Worm (Caenorhabditis elegans): Measurements from ENCODE around the gene copb-2.

copb-2 gene

DNA sequence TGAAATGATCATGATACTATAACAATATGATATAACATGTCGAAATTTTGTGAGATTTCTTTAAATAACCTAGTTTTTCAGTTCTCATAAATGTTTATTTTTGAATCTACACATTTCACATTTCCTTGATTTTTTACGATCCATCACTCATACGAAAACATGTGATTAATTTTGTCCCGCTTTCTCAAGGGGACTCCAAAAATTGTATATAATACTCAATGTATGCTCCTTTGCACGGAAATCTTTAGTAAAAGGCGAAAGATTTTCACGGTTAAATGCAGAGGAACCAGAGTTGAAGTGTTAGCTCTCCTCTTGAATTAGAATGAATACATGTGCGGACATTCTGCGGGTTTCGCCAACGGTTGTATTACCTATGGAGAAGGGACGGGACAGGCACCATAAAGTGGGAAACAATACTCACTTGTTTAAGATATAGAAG, 4.8 kb downstream of the copb-2 start:
- TF ChIP-seq F13C5.2 (tag; optimal IDR thresholded peaks at IDR 0.05), result no peak
- no peak for TF ChIP-seq ceh-36 (tag; optimal IDR thresholded peaks at IDR 0.05)
- no peak for TF ChIP-seq tbx-37 (GFP tag; conservative IDR thresholded peaks at IDR 0.05)
- no peak for TF ChIP-seq ama-1 (optimal IDR thresholded peaks at IDR 0.05)
- no peak for TF ChIP-seq scrt-1 (GFP tag; IDR thresholded peaks at IDR 0.05)
- TF ChIP-seq ets-7 (tag; optimal IDR thresholded peaks at IDR 0.05), result no peak
- TF ChIP-seq flt-1 (GFP tag; IDR thresholded peaks at IDR 0.05), result no peak
- TF ChIP-seq hnd-1 (tag; optimal IDR thresholded peaks at IDR 0.05), result no peak
- no peak for TF ChIP-seq aly-1 (tag; optimal IDR thresholded peaks at IDR 0.05)
- TF ChIP-seq tra-4 (tag; optimal IDR thresholded peaks at IDR 0.05), result no peak
- TF ChIP-seq sea-1 (GFP tag; conservative IDR thresholded peaks at IDR 0.05), result no peak
- no peak for TF ChIP-seq pes-1 (GFP tag; IDR thresholded peaks at IDR 0.05)
- TF ChIP-seq hmg-4 (GFP tag; optimal IDR thresholded peaks at IDR 0.05), result no peak
- no peak for TF ChIP-seq hmbx-1 (tag; optimal IDR thresholded peaks at IDR 0.05)
- no peak for TF ChIP-seq B0310.2 (tag; optimal IDR thresholded peaks at IDR 0.05)

DNA sequence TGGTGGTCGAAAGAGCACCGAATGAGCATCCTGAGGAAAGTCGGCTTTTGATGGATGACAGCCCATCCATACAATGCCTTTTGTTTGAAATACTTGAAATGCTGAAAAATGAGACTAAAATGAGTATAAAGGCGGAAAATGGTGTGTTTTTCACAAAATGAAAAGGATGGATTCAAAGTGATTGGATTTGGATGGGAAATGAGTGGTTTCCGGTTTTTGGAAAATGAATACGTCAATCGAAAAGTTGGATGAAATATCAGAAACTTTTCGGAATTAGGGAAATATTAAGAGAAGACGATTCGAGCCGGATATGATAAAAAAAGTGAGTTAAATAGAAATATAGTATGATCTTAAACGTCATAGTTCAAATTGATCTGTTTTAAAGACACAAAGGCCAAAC, 7.9 kb downstream of the copb-2 start, which contains the start of gene F38E11.6:
F38E11.6 (minus strand) TSS at position 101 of the 400 bp plus-strand sequence.
- no peak for TF ChIP-seq B0310.2 (tag; optimal IDR thresholded peaks at IDR 0.05)
- no peak for TF ChIP-seq scrt-1 (GFP tag; IDR thresholded peaks at IDR 0.05)
- TF ChIP-seq hnd-1 (tag; optimal IDR thresholded peaks at IDR 0.05), result no peak
- TF ChIP-seq pes-1 (GFP tag; IDR thresholded peaks at IDR 0.05), result no peak
- no peak for TF ChIP-seq hmbx-1 (tag; optimal IDR thresholded peaks at IDR 0.05)
- no peak for TF ChIP-seq ceh-13 (GFP tag; optimal IDR thresholded peaks at IDR 0.05)
- TF ChIP-seq tbx-37 (GFP tag; conservative IDR thresholded peaks at IDR 0.05), result no peak
- TF ChIP-seq ama-1 (optimal IDR thresholded peaks at IDR 0.05), result no peak
- no peak for TF ChIP-seq hmg-4 (GFP tag; optimal IDR thresholded peaks at IDR 0.05)
- no peak for TF ChIP-seq flt-1 (GFP tag; IDR thresholded peaks at IDR 0.05)
- no peak for TF ChIP-seq ceh-36 (tag; optimal IDR thresholded peaks at IDR 0.05)
- TF ChIP-seq sea-1 (GFP tag; conservative IDR thresholded peaks at IDR 0.05), result no peak
- TF ChIP-seq tbx-11 (GFP tag; IDR thresholded peaks at IDR 0.05), result no peak
- TF ChIP-seq aly-1 (tag; optimal IDR thresholded peaks at IDR 0.05), result no peak
- no peak for TF ChIP-seq tra-4 (tag; optimal IDR thresholded peaks at IDR 0.05)
- no peak for TF ChIP-seq ets-7 (tag; optimal IDR thresholded peaks at IDR 0.05)
- no peak for TF ChIP-seq F13C5.2 (tag; optimal IDR thresholded peaks at IDR 0.05)

- no peak for TF ChIP-seq hmg-4 (GFP tag; optimal IDR thresholded peaks at IDR 0.05)
- TF ChIP-seq pes-1 (GFP tag; IDR thresholded peaks at IDR 0.05), result no peak
- no peak for TF ChIP-seq tbx-37 (GFP tag; conservative IDR thresholded peaks at IDR 0.05)
- TF ChIP-seq flt-1 (GFP tag; IDR thresholded peaks at IDR 0.05), result no peak
- no peak for TF ChIP-seq aly-1 (tag; optimal IDR thresholded peaks at IDR 0.05)
- TF ChIP-seq tra-4 (tag; optimal IDR thresholded peaks at IDR 0.05), result no peak
- TF ChIP-seq ets-7 (tag; optimal IDR thresholded peaks at IDR 0.05), result no peak
- TF ChIP-seq sea-1 (GFP tag; conservative IDR thresholded peaks at IDR 0.05), result no peak
- no peak for TF ChIP-seq ceh-36 (tag; optimal IDR thresholded peaks at IDR 0.05)
- no peak for TF ChIP-seq scrt-1 (GFP tag; IDR thresholded peaks at IDR 0.05)
- TF ChIP-seq ceh-13 (GFP tag; optimal IDR thresholded peaks at IDR 0.05), result no peak
- TF ChIP-seq ama-1 (optimal IDR thresholded peaks at IDR 0.05), result no peak
- TF ChIP-seq hmbx-1 (tag; optimal IDR thresholded peaks at IDR 0.05), result no peak
- TF ChIP-seq F13C5.2 (tag; optimal IDR thresholded peaks at IDR 0.05), result no peak
- TF ChIP-seq hnd-1 (tag; optimal IDR thresholded peaks at IDR 0.05), result no peak
- TF ChIP-seq B0310.2 (tag; optimal IDR thresholded peaks at IDR 0.05), result no peak
- TF ChIP-seq tbx-11 (GFP tag; IDR thresholded peaks at IDR 0.05), result no peak
Measured at ce11 chrIV:9469293-9469692, 9.8 kb downstream of the copb-2 start.

- TF ChIP-seq B0310.2 (tag; optimal IDR thresholded peaks at IDR 0.05), result peak; percentile 92
- peak; percentile 95 for TF ChIP-seq flt-1 (GFP tag; IDR thresholded peaks at IDR 0.05)
- TF ChIP-seq tra-4 (tag; optimal IDR thresholded peaks at IDR 0.05), result peak; percentile 87
- no peak; the same call in 1 of the 2 replicates for TF ChIP-seq sea-1 (GFP tag; conservative IDR thresholded peaks at IDR 0.05)
- no peak for TF ChIP-seq hmg-4 (GFP tag; optimal IDR thresholded peaks at IDR 0.05)
- peak; percentile 91 for TF ChIP-seq F13C5.2 (tag; optimal IDR thresholded peaks at IDR 0.05)
- peak; percentile 87 for TF ChIP-seq hnd-1 (tag; optimal IDR thresholded peaks at IDR 0.05)
- TF ChIP-seq ceh-13 (GFP tag; optimal IDR thresholded peaks at IDR 0.05), result peak; percentile 93
- no peak for TF ChIP-seq ama-1 (optimal IDR thresholded peaks at IDR 0.05)
- TF ChIP-seq ceh-36 (tag; optimal IDR thresholded peaks at IDR 0.05), result peak; percentile 95
- peak; percentile 99 for TF ChIP-seq scrt-1 (GFP tag; IDR thresholded peaks at IDR 0.05)
- peak; percentile 98 for TF ChIP-seq pes-1 (GFP tag; IDR thresholded peaks at IDR 0.05)
- TF ChIP-seq ets-7 (tag; optimal IDR thresholded peaks at IDR 0.05), result peak; percentile 86
- TF ChIP-seq hmbx-1 (tag; optimal IDR thresholded peaks at IDR 0.05), result peak; percentile 81
- TF ChIP-seq tbx-37 (GFP tag; conservative IDR thresholded peaks at IDR 0.05), result peak; percentile 94
- peak; percentile 95 for TF ChIP-seq aly-1 (tag; optimal IDR thresholded peaks at IDR 0.05)
- peak; percentile 98 for TF ChIP-seq tbx-11 (GFP tag; IDR thresholded peaks at IDR 0.05)
Measured at ce11 chrIV:9477135-9477928, 17.8 kb downstream of the copb-2 start, which contains the start of gene wrt-3. TSS of gene wrt-3 (minus strand) at chrIV:9477456.

DNA sequence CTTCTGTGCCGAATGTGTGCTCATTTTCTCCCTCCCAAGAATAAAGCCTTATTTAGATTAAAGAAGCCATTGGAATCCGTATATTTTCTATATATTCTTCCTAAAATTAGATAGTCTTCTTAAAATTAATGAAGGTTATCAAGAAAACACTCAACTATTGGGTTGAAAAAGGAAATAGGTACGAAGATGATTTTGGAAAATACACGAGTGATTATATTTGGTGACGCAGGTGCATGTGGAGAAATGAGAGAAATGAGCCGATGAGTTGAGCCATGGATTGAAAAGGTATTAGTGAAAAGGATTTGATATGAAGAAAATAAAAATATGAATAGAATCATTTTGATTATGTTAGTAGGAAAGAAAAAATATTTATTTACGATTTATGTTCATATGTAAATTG, 21.4 kb downstream of the copb-2 start, which contains the start of gene cng-3:
cng-3 (minus strand) TSS at position 102 of the 400 bp plus-strand sequence.
- no peak for TF ChIP-seq tra-4 (tag; optimal IDR thresholded peaks at IDR 0.05)
- TF ChIP-seq sea-1 (GFP tag; conservative IDR thresholded peaks at IDR 0.05), result no peak

DNA sequence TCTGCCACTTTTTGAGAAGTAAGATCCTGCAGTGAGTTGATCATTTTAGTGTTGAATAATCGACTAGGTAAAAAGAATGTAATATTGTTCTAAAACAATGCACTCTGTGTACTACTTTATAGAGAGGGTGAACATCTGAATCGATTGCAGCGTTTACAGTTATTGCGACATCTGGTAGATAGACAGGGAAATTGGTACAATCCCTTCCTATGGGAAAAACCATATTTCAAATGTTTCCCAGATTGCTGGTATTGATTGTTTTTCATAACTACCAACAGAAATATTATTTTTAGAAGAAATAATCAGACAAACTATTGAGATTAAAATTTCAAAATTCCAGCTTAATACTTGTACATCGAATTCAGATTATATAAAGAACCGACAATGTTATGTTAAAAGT, 25.5 kb downstream of the copb-2 start, which contains the start of gene gadr-2:
gadr-2 (minus strand) TSS at position 101 of the 400 bp plus-strand sequence.
- TF ChIP-seq B0310.2 (tag; optimal IDR thresholded peaks at IDR 0.05), result no peak
- no peak for TF ChIP-seq F13C5.2 (tag; optimal IDR thresholded peaks at IDR 0.05)
- no peak for TF ChIP-seq ama-1 (optimal IDR thresholded peaks at IDR 0.05)
- no peak for TF ChIP-seq pes-1 (GFP tag; IDR thresholded peaks at IDR 0.05)
- TF ChIP-seq sea-1 (GFP tag; conservative IDR thresholded peaks at IDR 0.05), result no peak
- TF ChIP-seq hmg-4 (GFP tag; optimal IDR thresholded peaks at IDR 0.05), result no peak
- no peak for TF ChIP-seq hmbx-1 (tag; optimal IDR thresholded peaks at IDR 0.05)
- TF ChIP-seq ets-7 (tag; optimal IDR thresholded peaks at IDR 0.05), result no peak
- TF ChIP-seq aly-1 (tag; optimal IDR thresholded peaks at IDR 0.05), result no peak
- TF ChIP-seq flt-1 (GFP tag; IDR thresholded peaks at IDR 0.05), result no peak
- no peak for TF ChIP-seq tbx-11 (GFP tag; IDR thresholded peaks at IDR 0.05)
- TF ChIP-seq scrt-1 (GFP tag; IDR thresholded peaks at IDR 0.05), result no peak
- TF ChIP-seq ceh-13 (GFP tag; optimal IDR thresholded peaks at IDR 0.05), result no peak
- no peak for TF ChIP-seq tra-4 (tag; optimal IDR thresholded peaks at IDR 0.05)
- no peak for TF ChIP-seq tbx-37 (GFP tag; conservative IDR thresholded peaks at IDR 0.05)
- TF ChIP-seq hnd-1 (tag; optimal IDR thresholded peaks at IDR 0.05), result no peak
- no peak for TF ChIP-seq ceh-36 (tag; optimal IDR thresholded peaks at IDR 0.05)

Measured in whole organism, early embryonic.